Worm (Caenorhabditis elegans) whole organism, L1 larva: Measurements from ENCODE around the gene F46C5.9.

Source experiments
- egl-27 ChIP-seq, 2 experiments: fragments of 150-350 bp in 1 of 2; sonication (generic microtip); optimal IDR thresholded peaks; 3 replicates each; lab custom pipeline; 2017 to 2018; ENCODE audit warnings: missing biosample characterization in 2 of 2, missing genetic modification characterization in 2 of 2, missing genetic modification reagents in 2 of 2
- unc-98 ChIP-seq: fragments of 200-800 bp; sonication (Bioruptor generic); IDR thresholded peaks from 2 replicates; pipeline ENCODE4 v1.3.6; 2022; ENCODE audit warnings: missing genetic modification characterization, missing compliant biosample characterization
- ztf-4 ChIP-seq: fragments of 150-350 bp; optimal IDR thresholded peaks from 2 replicates; lab custom pipeline; 2014; ENCODE audit warnings: missing biosample characterization, missing genetic modification characterization

DNA sequence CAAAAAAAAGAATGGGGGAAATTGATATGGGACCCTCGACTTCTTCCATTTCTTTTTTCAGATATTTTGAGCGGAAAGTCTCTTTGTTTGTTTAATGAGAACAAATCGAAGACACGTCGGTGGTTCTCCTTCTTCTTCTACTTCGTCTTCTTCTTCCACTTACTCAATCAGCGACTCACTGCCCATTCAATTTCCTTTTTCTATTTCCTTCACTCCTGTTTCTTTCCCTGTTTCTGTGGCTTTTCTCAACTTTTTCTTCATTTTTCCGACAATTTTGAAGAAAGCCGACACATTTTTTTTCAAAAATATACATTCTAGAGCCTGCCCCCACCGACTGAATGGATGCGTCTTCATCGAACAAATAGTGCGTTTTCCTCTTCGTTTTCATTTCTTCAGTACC is 25.3 kb upstream of the F46C5.9 start, which contains the start of gene F46C5.4:
- TF ChIP-seq ztf-4 (tag; lab: Kevin White, UChicago) (no peak), unc-98 (GFP tag; lab: Robert Waterston, UW) (no peak), egl-27 (tag; optimal IDR thresholded peaks at IDR 0.05; lab: Kevin White, UChicago) (no peak)
